Worm (Caenorhabditis elegans) whole organism, young adult: ENCODE data around the gene col-20.
"Not testable (repeated sequence)": the region's sequence is repeated elsewhere in the genome, so short reads cannot be mapped to it uniquely, and the experiment has no call there.

Experiments used
- B0019.2 ChIP-seq: fragments of 200-800 bp; sonication (Bioruptor generic); conservative IDR thresholded peaks from 2 replicates; pipeline ENCODE4 v1.3.6; 2022; ENCODE audit warnings: missing genetic modification reagents, missing genetic modification characterization, missing compliant biosample characterization
- B0336.3 ChIP-seq: fragments of 200-800 bp; sonication (Bioruptor generic); IDR thresholded peaks from 2 replicates; pipeline ENCODE4 v1.3.6; 2022; ENCODE audit warnings: missing genetic modification characterization, missing compliant biosample characterization
- F39B2.1 ChIP-seq: fragments of 200-800 bp; sonication (Bioruptor generic); IDR thresholded peaks from 2 replicates; pipeline ENCODE4 v1.3.6; 2022; ENCODE audit warnings: missing genetic modification reagents, missing genetic modification characterization, missing compliant biosample characterization
- F52B5.7 ChIP-seq: sonication (generic microtip); optimal IDR thresholded peaks from 2 replicates; lab custom pipeline; 2016; ENCODE audit warnings: mild to moderate bottlenecking, missing genetic modification characterization, missing compliant biosample characterization
- F57A8.1 ChIP-seq: fragments of 200-800 bp; sonication (Bioruptor generic); optimal IDR thresholded peaks from 2 replicates; lab custom pipeline; 2018; ENCODE audit warnings: mild to moderate bottlenecking, missing genetic modification characterization, moderate library complexity, missing compliant biosample characterization
- T26A5.8 ChIP-seq: sonication (generic microtip); optimal IDR thresholded peaks from 2 replicates; lab custom pipeline; 2016; ENCODE audit warnings: missing genetic modification characterization, missing compliant biosample characterization
- Y53G8AR.9 ChIP-seq: fragments of 200-800 bp; sonication (Bioruptor generic); conservative IDR thresholded peaks from 2 replicates; pipeline ENCODE4 v1.3.6; 2022; ENCODE audit warnings: missing genetic modification reagents, missing genetic modification characterization, missing compliant biosample characterization
- Y95B8A.8 ChIP-seq: fragments of 200-800 bp; sonication (Bioruptor generic); IDR thresholded peaks from 2 replicates; pipeline ENCODE4 v1.3.6; 2022; ENCODE audit warnings: missing genetic modification reagents, missing genetic modification characterization, missing compliant biosample characterization
- ZK185.1 ChIP-seq: sonication (generic microtip); optimal IDR thresholded peaks from 2 replicates; lab custom pipeline; 2016; ENCODE audit warnings: mild to moderate bottlenecking, missing genetic modification characterization, missing compliant biosample characterization; ENCODE audit not compliant: poor library complexity, severe bottlenecking
- ama-1 ChIP-seq, 3 experiments: fragments of 150-350 bp in 1 of 3; sonication (generic microtip) in 2 of 3; optimal IDR thresholded peaks; 2 replicates each; lab custom pipeline; 2014 to 2018; ENCODE audit warnings: missing biosample characterization in 2 of 3, missing genetic modification characterization in 2 of 3, missing genetic modification reagents in 2 of 3
- atf-7 ChIP-seq: sonication (generic microtip); optimal IDR thresholded peaks from 2 replicates; lab custom pipeline; 2017; ENCODE audit warnings: mild to moderate bottlenecking, missing genetic modification characterization, missing compliant biosample characterization
- attf-5 ChIP-seq: fragments of 200-800 bp; sonication (Bioruptor generic); optimal IDR thresholded peaks from 2 replicates; lab custom pipeline; 2018; ENCODE audit warnings: mild to moderate bottlenecking, missing genetic modification characterization, missing compliant biosample characterization
- attf-6 ChIP-seq: fragments of 200-800 bp; sonication (Bioruptor generic); IDR thresholded peaks from 2 replicates; pipeline ENCODE4 v1.3.6; 2022; ENCODE audit warnings: missing genetic modification reagents, missing genetic modification characterization, missing compliant biosample characterization
- ccch-3 ChIP-seq: fragments of 200-800 bp; sonication (Bioruptor generic); optimal IDR thresholded peaks from 2 replicates; lab custom pipeline; 2018; ENCODE audit warnings: mild to moderate bottlenecking, missing genetic modification characterization, missing compliant biosample characterization
- cebp-1 ChIP-seq, 2 experiments: fragments of 200-800 bp in 1 of 2; sonication (Bioruptor generic) in 1 of 2; sonication (generic microtip) in 1 of 2; IDR thresholded peaks in 1 of 2; optimal IDR thresholded peaks in 1 of 2; 2 replicates each; pipeline versions ENCODE4 v1.3.6 to Lab custom; 2017 to 2022; ENCODE audit warnings: missing compliant biosample characterization in 2 of 2, missing genetic modification characterization in 2 of 2, mild to moderate bottlenecking in 1 of 2, missing genetic modification reagents in 1 of 2, moderate library complexity in 1 of 2
- ceh-79 ChIP-seq: sonication (generic microtip); optimal IDR thresholded peaks from 2 replicates; lab custom pipeline; 2017; ENCODE audit warnings: mild to moderate bottlenecking, missing genetic modification characterization, missing compliant biosample characterization
- dox-1 ChIP-seq: fragments of 200-800 bp; sonication (Bioruptor generic); IDR thresholded peaks from 2 replicates; pipeline ENCODE4 v1.3.6; 2022; ENCODE audit warnings: missing genetic modification reagents, missing genetic modification characterization, missing compliant biosample characterization
- efl-1 ChIP-seq: fragments of 150-350 bp; optimal IDR thresholded peaks from 2 replicates; lab custom pipeline; 2014; ENCODE audit warnings: missing biosample characterization, missing genetic modification reagents, missing genetic modification characterization
- egl-18 ChIP-seq: fragments of 200-800 bp; sonication (Bioruptor generic); IDR thresholded peaks from 2 replicates; pipeline ENCODE4 v1.3.6; 2022; ENCODE audit warnings: missing genetic modification reagents, missing genetic modification characterization, missing compliant biosample characterization
- ekl-4 ChIP-seq: fragments of 200-800 bp; sonication (Bioruptor generic); IDR thresholded peaks from 2 replicates; pipeline ENCODE4 v1.3.6; 2022; ENCODE audit warnings: missing genetic modification reagents, missing genetic modification characterization, missing compliant biosample characterization
- gei-17 ChIP-seq: fragments of 200-800 bp; sonication (Bioruptor generic); optimal IDR thresholded peaks from 2 replicates; lab custom pipeline; 2018; ENCODE audit warnings: mild to moderate bottlenecking, missing genetic modification characterization, missing compliant biosample characterization
- hsf-1 ChIP-seq: fragments of 200-800 bp; sonication (Bioruptor generic); IDR thresholded peaks from 2 replicates; pipeline ENCODE4 v1.3.6; 2022; ENCODE audit warnings: missing genetic modification reagents, missing genetic modification characterization, missing compliant biosample characterization
- lin-40 ChIP-seq: sonication (generic microtip); optimal IDR thresholded peaks from 2 replicates; lab custom pipeline; 2016; ENCODE audit warnings: missing genetic modification characterization, mild to moderate bottlenecking, missing compliant biosample characterization, missing genotype, missing genetic modification reagents
- lin-54 ChIP-seq: fragments of 200-800 bp; sonication (Bioruptor generic); optimal IDR thresholded peaks from 2 replicates; lab custom pipeline; 2018; ENCODE audit warnings: mild to moderate bottlenecking, missing genetic modification characterization, missing compliant biosample characterization
- lsl-1 ChIP-seq: fragments of 200-800 bp; sonication (Bioruptor generic); optimal IDR thresholded peaks from 2 replicates; lab custom pipeline; 2018; ENCODE audit warnings: mild to moderate bottlenecking, missing genetic modification characterization, moderate library complexity, missing compliant biosample characterization
- madf-10 ChIP-seq: sonication (generic microtip); optimal IDR thresholded peaks from 2 replicates; lab custom pipeline; 2016; ENCODE audit warnings: mild to moderate bottlenecking, missing genetic modification characterization, missing compliant biosample characterization
- madf-3 ChIP-seq: fragments of 200-800 bp; sonication (Bioruptor generic); IDR thresholded peaks from 2 replicates; pipeline ENCODE4 v1.3.6; 2022; ENCODE audit warnings: missing genetic modification reagents, missing genetic modification characterization, missing compliant biosample characterization
- madf-6 ChIP-seq: fragments of 200-800 bp; sonication (Bioruptor generic); IDR thresholded peaks from 2 replicates; pipeline ENCODE4 v1.3.6; 2022; ENCODE audit warnings: missing genetic modification reagents, missing genetic modification characterization, missing compliant biosample characterization
- mcd-1 ChIP-seq: fragments of 200-800 bp; sonication (Bioruptor generic); IDR thresholded peaks from 2 replicates; pipeline ENCODE4 v1.3.6; 2022; ENCODE audit warnings: missing genetic modification reagents, missing genetic modification characterization, missing compliant biosample characterization
- mxl-1 ChIP-seq: sonication (generic microtip); optimal IDR thresholded peaks from 2 replicates; lab custom pipeline; 2016; ENCODE audit warnings: missing genetic modification characterization, missing compliant biosample characterization
- nfyb-1 ChIP-seq: fragments of 200-800 bp; sonication (Bioruptor generic); IDR thresholded peaks from 2 replicates; pipeline ENCODE4 v1.3.6; 2022; ENCODE audit warnings: missing genetic modification reagents, missing genetic modification characterization, missing compliant biosample characterization
- nhr-179 ChIP-seq: sonication (generic microtip); optimal IDR thresholded peaks from 2 replicates; lab custom pipeline; 2016; ENCODE audit warnings: mild to moderate bottlenecking, missing genetic modification characterization, missing compliant biosample characterization
- nhr-80 ChIP-seq: sonication (generic microtip); optimal IDR thresholded peaks from 2 replicates; lab custom pipeline; 2016; ENCODE audit warnings: missing genetic modification characterization, missing compliant biosample characterization
- nhr-90 ChIP-seq: sonication (generic microtip); optimal IDR thresholded peaks from 2 replicates; lab custom pipeline; 2016; ENCODE audit warnings: missing genotype, mild to moderate bottlenecking, missing genetic modification characterization, missing compliant biosample characterization
- repo-1 ChIP-seq: sonication (generic microtip); optimal IDR thresholded peaks from 2 replicates; lab custom pipeline; 2017; ENCODE audit warnings: mild to moderate bottlenecking, missing genetic modification characterization, missing compliant biosample characterization
- sdz-38 ChIP-seq: sonication (generic microtip); optimal IDR thresholded peaks from 2 replicates; lab custom pipeline; 2016; ENCODE audit warnings: missing genotype, missing genetic modification characterization, missing compliant biosample characterization
- snpc-1.3 ChIP-seq: sonication (generic microtip); optimal IDR thresholded peaks from 2 replicates; lab custom pipeline; 2017; ENCODE audit warnings: missing genetic modification characterization, mild to moderate bottlenecking, missing compliant biosample characterization, antibody characterized with exemption, moderate library complexity, missing genotype, missing genetic modification reagents; ENCODE audit not compliant: insufficient read depth
- snpc-4 ChIP-seq, 5 experiments: fragments of 150-350 bp in 1 of 5; sonication (generic microtip) in 4 of 5; optimal IDR thresholded peaks; 2 replicates each; lab custom pipeline; 2014 to 2018; ENCODE audit warnings: missing genetic modification characterization in 5 of 5, missing biosample characterization in 3 of 5, antibody characterized with exemption in 2 of 5, mild to moderate bottlenecking in 2 of 5, missing compliant biosample characterization in 2 of 5, missing genotype in 2 of 5, moderate library complexity in 2 of 5, missing genetic modification reagents in 1 of 5
- tbp1 ChIP-seq: fragments of 200-800 bp; sonication (Bioruptor generic); optimal IDR thresholded peaks from 2 replicates; lab custom pipeline; 2018; ENCODE audit warnings: mild to moderate bottlenecking, missing genetic modification characterization, missing compliant biosample characterization
- zim-3 ChIP-seq: sonication (generic microtip); optimal IDR thresholded peaks from 2 replicates; lab custom pipeline; 2017; ENCODE audit warnings: mild to moderate bottlenecking, missing genetic modification characterization, moderate library complexity, missing compliant biosample characterization
- ztf-18 ChIP-seq: sonication (generic microtip); optimal IDR thresholded peaks from 2 replicates; lab custom pipeline; 2016; ENCODE audit warnings: missing genotype, mild to moderate bottlenecking, missing genetic modification characterization, missing compliant biosample characterization
- ztf-22 ChIP-seq: fragments of 200-800 bp; sonication (Bioruptor generic); optimal IDR thresholded peaks from 2 replicates; lab custom pipeline; 2018; ENCODE audit warnings: mild to moderate bottlenecking, missing genetic modification characterization, moderate library complexity, missing compliant biosample characterization
- ztf-26 ChIP-seq: sonication (generic microtip); optimal IDR thresholded peaks from 2 replicates; lab custom pipeline; 2017; ENCODE audit warnings: missing genetic modification characterization, missing compliant biosample characterization

col-20 gene

ce11 chrII:4904277-4904676, 33.7 kb upstream of the col-20 start (continued):
- TF ChIP-seq zim-3 (tag; lab: Kevin White, UChicago), result no peak

ce11 chrII:4903696-4904095, 33.1 kb upstream of the col-20 start, which contains the start of gene sgt-1:
Gene sgt-1 (minus strand): TSS chrII:4903796.
- TF ChIP-seq lin-40 (tag; lab: Kevin White, UChicago); efl-1; nhr-179 (tag; lab: Kevin White, UChicago): not testable (repeated sequence)

ce11 chrII:4902035-4902434, 31.4 kb upstream of the col-20 start, which contains the start of gene R05F9.9:
Gene R05F9.9 (minus strand): TSS chrII:4902100.
- no peak for TF ChIP-seq cebp-1 (GFP tag; IDR thresholded peaks at IDR 0.05; lab: Robert Waterston, UW)
- peak; percentile 57 for TF ChIP-seq cebp-1 (tag; optimal IDR thresholded peaks at IDR 0.05; lab: Kevin White, UChicago)
- peak; percentile 17 for TF ChIP-seq nhr-80 (tag; lab: Kevin White, UChicago)
- peak; percentile 51 for TF ChIP-seq madf-6 (GFP tag; lab: Robert Waterston, UW)
- TF ChIP-seq repo-1, result peak; percentile 56
- peak; percentile 43 for TF ChIP-seq tbp1 (GFP tag; lab: Kevin White, UChicago)
- peak; percentile 59 for TF ChIP-seq lin-54 (GFP tag; lab: Kevin White, UChicago)
- no peak for TF ChIP-seq ztf-18 (tag; lab: Kevin White, UChicago)
- peak; percentile 66 for TF ChIP-seq hsf-1 (GFP tag; lab: Robert Waterston, UW)
- TF ChIP-seq B0336.3 (GFP tag; lab: Robert Waterston, UW), result peak; percentile 41; the same call in 1 of the 2 replicates
- peak; percentile 8 for TF ChIP-seq lin-40 (tag; lab: Kevin White, UChicago)
- TF ChIP-seq ceh-79, result peak; percentile 12
- peak; percentile 39 for TF ChIP-seq efl-1
- TF ChIP-seq madf-10 (tag; lab: Kevin White, UChicago), result peak; percentile 21
- peak; percentile 31 for TF ChIP-seq attf-5 (GFP tag; lab: Kevin White, UChicago)
- TF ChIP-seq nhr-90 (tag; lab: Kevin White, UChicago), result peak; percentile 10
- TF ChIP-seq attf-6 (GFP tag; lab: Robert Waterston, UW), result no peak
- TF ChIP-seq gei-17 (GFP tag; lab: Kevin White, UChicago), result peak; percentile 28
- no peak for TF ChIP-seq egl-18
- peak; percentile 86 for TF ChIP-seq Y53G8AR.9 (GFP tag; lab: Robert Waterston, UW)
- TF ChIP-seq ama-1 (optimal IDR thresholded peaks at IDR 0.05; lab: Kevin White, UChicago), result peak; percentile 64
- TF ChIP-seq ama-1 (GFP tag; optimal IDR thresholded peaks at IDR 0.05; lab: Kevin White, UChicago), result no peak
- TF ChIP-seq nfyb-1 (GFP tag; lab: Robert Waterston, UW), result peak; percentile 52
- peak; percentile 37 for TF ChIP-seq ZK185.1 (tag; lab: Kevin White, UChicago)
- TF ChIP-seq ccch-3 (GFP tag; lab: Kevin White, UChicago), result no peak
- TF ChIP-seq mxl-1 (tag; lab: Kevin White, UChicago), result peak; percentile 27
- no peak for TF ChIP-seq T26A5.8 (tag; lab: Kevin White, UChicago)
- TF ChIP-seq mcd-1 (GFP tag; lab: Robert Waterston, UW), result peak; percentile 52; the same call in 1 of the 2 replicates
- TF ChIP-seq snpc-4 (GFP tag; optimal IDR thresholded peaks at IDR 0.05; lab: Kevin White, UChicago), result no peak
- peak in 2 of 4 experiments; percentile 23 to 50 for TF ChIP-seq snpc-4 (tag; optimal IDR thresholded peaks at IDR 0.05; lab: Kevin White, UChicago)
- TF ChIP-seq lsl-1 (GFP tag; lab: Kevin White, UChicago), result peak; percentile 25
- peak; percentile 8 for TF ChIP-seq snpc-1.3
- TF ChIP-seq F57A8.1, result no peak
- TF ChIP-seq madf-3 (GFP tag; lab: Robert Waterston, UW), result 0 out of 2 replicates have a peak, but pooled peaks have one; percentile 1
- TF ChIP-seq Y95B8A.8 (GFP tag; lab: Robert Waterston, UW), result peak; percentile 62; the same call in 1 of the 2 replicates
- TF ChIP-seq dox-1 (GFP tag; lab: Robert Waterston, UW), result no peak
- TF ChIP-seq atf-7, result peak; percentile 46
- peak; percentile 50 for TF ChIP-seq ekl-4 (GFP tag; lab: Robert Waterston, UW)
- TF ChIP-seq sdz-38 (tag; lab: Kevin White, UChicago), result no peak
- no peak for TF ChIP-seq B0019.2
- TF ChIP-seq ztf-26 (tag; lab: Kevin White, UChicago), result peak; percentile 37
- TF ChIP-seq F39B2.1 (GFP tag; lab: Robert Waterston, UW), result 0 out of 2 replicates have a peak, but pooled peaks have one; percentile 15
- no peak for TF ChIP-seq F52B5.7
- TF ChIP-seq ztf-22, result no peak
